Worm (Caenorhabditis elegans) whole organism, L3 larva: ENCODE data around the gene T23F6.5.

Experiments
- R02D3.7 ChIP-seq: fragments of 150-350 bp; optimal IDR thresholded peaks from 2 replicates; lab custom pipeline; 2014; ENCODE audit warnings: missing biosample characterization, missing genetic modification characterization
- aly-2 ChIP-seq: fragments of 150-350 bp; optimal IDR thresholded peaks from 2 replicates; lab custom pipeline; 2014; ENCODE audit warnings: missing biosample characterization, missing genetic modification characterization
- ceh-16 ChIP-seq: sonication (generic microtip); optimal IDR thresholded peaks from 2 replicates; lab custom pipeline; 2017; ENCODE audit warnings: missing biosample characterization, missing genetic modification characterization
- ceh-82 ChIP-seq: fragments of 150-350 bp; optimal IDR thresholded peaks from 2 replicates; lab custom pipeline; 2014; ENCODE audit warnings: missing biosample characterization, missing genetic modification characterization
- ceh-9 ChIP-seq: sonication (generic microtip); optimal IDR thresholded peaks from 2 replicates; lab custom pipeline; 2018; ENCODE audit warnings: missing biosample characterization, missing genetic modification characterization
- daf-12 ChIP-seq: fragments of 150-350 bp; optimal IDR thresholded peaks from 2 replicates; lab custom pipeline; 2014; ENCODE audit warnings: missing biosample characterization, missing genetic modification reagents, missing genetic modification characterization
- jun-1 ChIP-seq: fragments of 150-350 bp; optimal IDR thresholded peaks from 2 replicates; lab custom pipeline; 2014; ENCODE audit warnings: missing biosample characterization, missing genetic modification reagents, missing genetic modification characterization
- lin-15B ChIP-seq: fragments of 150-350 bp; optimal IDR thresholded peaks from 2 replicates; lab custom pipeline; 2014; ENCODE audit warnings: missing biosample characterization, missing genetic modification characterization
- lin-39 ChIP-seq: fragments of 150-350 bp; optimal IDR thresholded peaks from 2 replicates; lab custom pipeline; 2018; ENCODE audit warnings: missing biosample characterization, missing genetic modification reagents, missing genetic modification characterization
- lsy-12 ChIP-seq: sonication (generic microtip); optimal IDR thresholded peaks from 2 replicates; lab custom pipeline; 2016; ENCODE audit warnings: mild to moderate bottlenecking, missing genetic modification characterization, missing compliant biosample characterization
- nhr-11 ChIP-seq: fragments of 150-350 bp; optimal IDR thresholded peaks from 2 replicates; lab custom pipeline; 2014; ENCODE audit warnings: missing biosample characterization, missing genetic modification characterization
- nhr-25 ChIP-seq: sonication (generic microtip); optimal IDR thresholded peaks from 2 replicates; lab custom pipeline; 2017; ENCODE audit warnings: missing biosample characterization, missing genetic modification characterization
- nhr-43 ChIP-seq: sonication (generic microtip); optimal IDR thresholded peaks from 2 replicates; lab custom pipeline; 2016; ENCODE audit warnings: mild to moderate bottlenecking, missing genetic modification characterization, missing compliant biosample characterization; ENCODE audit not compliant: poor library complexity, severe bottlenecking
- nhr-77 ChIP-seq: fragments of 150-350 bp; optimal IDR thresholded peaks from 2 replicates; lab custom pipeline; 2014; ENCODE audit warnings: missing biosample characterization, missing genetic modification characterization
- pqm-1 ChIP-seq: fragments of 150-350 bp; optimal IDR thresholded peaks from 2 replicates; lab custom pipeline; 2017; ENCODE audit warnings: missing biosample characterization, missing genetic modification characterization, inconsistent platforms
- skn-1 ChIP-seq: fragments of 150-350 bp; optimal IDR thresholded peaks from 2 replicates; lab custom pipeline; 2014; ENCODE audit warnings: missing biosample characterization, missing genetic modification characterization
- unc-39 ChIP-seq: sonication (generic microtip); optimal IDR thresholded peaks from 4 replicates; lab custom pipeline; 2017; ENCODE audit warnings: missing biosample characterization, missing genetic modification characterization
- unc-62 ChIP-seq: fragments of 150-350 bp; sonication (generic microtip); optimal IDR thresholded peaks from 4 replicates; lab custom pipeline; 2014; ENCODE audit warnings: missing biosample characterization, missing genetic modification reagents, missing genetic modification characterization
- ztf-4 ChIP-seq: fragments of 150-350 bp; optimal IDR thresholded peaks from 2 replicates; lab custom pipeline; 2014; ENCODE audit warnings: missing biosample characterization, missing genetic modification characterization

The T23F6.5 gene

DNA sequence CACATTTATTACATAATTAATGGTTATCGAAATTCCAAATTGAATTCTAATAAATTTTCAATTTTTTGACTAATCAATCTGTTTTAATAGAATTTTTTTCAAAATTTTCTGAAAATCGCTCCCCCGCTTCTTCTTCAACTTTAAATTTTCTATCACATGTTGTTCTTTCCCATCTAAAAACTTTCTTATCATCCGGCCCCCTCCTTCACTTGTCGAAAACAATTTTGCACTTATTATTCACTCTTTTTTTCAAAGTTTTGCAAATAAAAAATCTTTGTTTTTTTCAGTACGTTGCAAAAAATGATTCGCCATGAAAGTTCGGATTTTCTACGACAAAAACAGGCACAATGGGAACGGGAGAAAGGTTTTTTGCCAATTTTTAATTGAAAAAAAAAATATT lies 53.0 kb downstream of the T23F6.5 start, which contains the start of gene T23B5.3:
Gene T23B5.3, plus strand, starts transcription at position 301 of the 400 bp plus-strand sequence.
- TF ChIP-seq lin-39 (tag; lab: Kevin White, UChicago) (no peak), R02D3.7 (no peak), lin-15B (tag; lab: Kevin White, UChicago) (no peak), unc-39 (tag; lab: Kevin White, UChicago) (no peak), nhr-77 (tag; lab: Kevin White, UChicago) (no peak), jun-1 (no peak)

DNA sequence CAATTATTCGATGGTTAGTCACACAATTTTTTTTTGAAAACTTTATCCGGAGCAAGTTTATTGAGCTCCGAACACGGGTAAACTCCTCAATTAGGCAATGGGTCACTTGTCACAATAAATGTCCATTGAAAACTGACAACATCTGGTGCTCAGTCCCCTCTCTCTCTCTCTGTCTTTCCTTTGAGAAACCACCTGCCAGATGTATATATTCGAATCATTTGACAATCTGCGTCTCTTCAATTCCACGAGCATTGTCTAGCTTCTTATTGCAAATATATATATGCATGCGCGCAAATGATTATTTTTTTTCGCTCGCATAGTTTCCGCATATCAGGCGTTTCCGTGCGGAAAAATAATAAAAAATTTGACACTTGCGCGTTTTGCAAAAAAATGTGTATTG lies 55.5 kb downstream of the T23F6.5 start:
- TF ChIP-seq jun-1: no peak
- no peak for TF ChIP-seq lsy-12 (tag; lab: Kevin White, UChicago)
- TF ChIP-seq ceh-9 (tag; lab: Kevin White, UChicago): no peak
- TF ChIP-seq ztf-4 (tag; lab: Kevin White, UChicago): no peak
- TF ChIP-seq R02D3.7: no peak
- TF ChIP-seq unc-62 (GFP tag; lab: Kevin White, UChicago): no peak
- TF ChIP-seq nhr-25 (tag; lab: Kevin White, UChicago): no peak
- TF ChIP-seq nhr-43 (tag; lab: Kevin White, UChicago): no peak
- no peak for TF ChIP-seq lin-15B (tag; lab: Kevin White, UChicago)
- TF ChIP-seq nhr-11: no peak
- no peak for TF ChIP-seq daf-12
- TF ChIP-seq aly-2 (tag; lab: Kevin White, UChicago): no peak
- no peak for TF ChIP-seq pqm-1 (tag; lab: Kevin White, UChicago)
- TF ChIP-seq ceh-82: no peak
- TF ChIP-seq skn-1 (tag; lab: Kevin White, UChicago): no peak
- no peak for TF ChIP-seq ceh-16
